Worm (Caenorhabditis elegans): Measurements from ENCODE around the gene uev-2.

ce11 chrIII:5581049-5581448 is 1.9 kb upstream of the uev-2 start, which contains the start of gene F56D2.5:
- TF ChIP-seq nhr-120 (GFP tag; IDR thresholded peaks at IDR 0.05) (no peak), B0035.1 (tag; optimal IDR thresholded peaks at IDR 0.05) (no peak), nfya-1 (tag; optimal IDR thresholded peaks at IDR 0.05; ENCODE audit: borderline replicate concordance, insufficient read depth) (no peak), ztf-6 (GFP tag; IDR thresholded peaks at IDR 0.05) (no peak), ZK185.1 (tag; optimal IDR thresholded peaks at IDR 0.05; ENCODE audit: poor library complexity, severe bottlenecking) (no peak), lag-1 (GFP tag; IDR thresholded peaks at IDR 0.05) (no peak), pha-4 (tag; optimal IDR thresholded peaks at IDR 0.05) (no peak), lin-54 (GFP tag; optimal IDR thresholded peaks at IDR 0.05) (no peak), him-1 (tag; optimal IDR thresholded peaks at IDR 0.05) (no peak), hmg-20 (GFP tag; IDR thresholded peaks at IDR 0.05) (no peak), snpc-4 (GFP tag; optimal IDR thresholded peaks at IDR 0.05) (no peak), snpc-4 (tag; optimal IDR thresholded peaks at IDR 0.05) (no peak)
